Worm (Caenorhabditis elegans): ENCODE results near the gene Y49A10A.2.

The Y49A10A.2 gene

DNA sequence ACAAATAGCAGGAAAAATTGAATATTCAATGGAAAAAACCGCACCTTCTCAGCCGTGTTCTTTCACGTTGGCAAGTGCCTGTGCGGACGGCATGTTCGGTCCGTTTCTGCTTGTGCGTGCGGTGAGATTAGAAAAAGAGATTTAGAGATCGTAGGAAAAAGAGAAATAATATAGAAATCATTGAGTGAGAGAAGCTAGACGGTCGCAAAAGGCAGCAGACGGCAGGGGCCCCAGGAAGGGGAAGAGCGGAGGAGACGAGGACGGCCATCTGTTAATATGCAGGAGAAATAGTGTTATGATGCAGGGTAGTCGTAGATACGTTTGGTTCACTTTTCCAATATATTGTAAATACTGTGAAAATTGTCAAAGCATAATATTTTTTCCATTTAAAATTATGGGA, at the start of gene Y49A10A.2:
Gene Y49A10A.2 (minus strand): TSS at position 109 of the 400 bp plus-strand sequence.
- TF ChIP-seq elt-2 (tag; optimal IDR thresholded peaks at IDR 0.05) (peak; percentile 53), tbx-2 (tag; optimal IDR thresholded peaks at IDR 0.05) (peak; percentile 36), hlh-15 (tag; optimal IDR thresholded peaks at IDR 0.05) (no peak), hlh-13 (GFP tag; optimal IDR thresholded peaks at IDR 0.05) (no peak), ceh-31 (tag; optimal IDR thresholded peaks at IDR 0.05) (peak; percentile 69), dve-1 (tag; optimal IDR thresholded peaks at IDR 0.05) (no peak), rnt-1 (tag; optimal IDR thresholded peaks at IDR 0.05) (peak; percentile 12), dmd-4 (tag; optimal IDR thresholded peaks at IDR 0.05; ENCODE audit: borderline replicate concordance) (no peak), ceh-30 (tag; optimal IDR thresholded peaks at IDR 0.05) (no peak), pag-3 (tag; optimal IDR thresholded peaks at IDR 0.05; ENCODE audit: borderline replicate concordance) (no peak), hlh-8 (tag; optimal IDR thresholded peaks at IDR 0.05) (peak; percentile 62), ama-1 (optimal IDR thresholded peaks at IDR 0.05) (no peak), ref-2 (tag; optimal IDR thresholded peaks at IDR 0.05) (peak; percentile 39), K02D7.2 (tag; optimal IDR thresholded peaks at IDR 0.05) (no peak), unc-55 (GFP tag; optimal IDR thresholded peaks at IDR 0.05) (no peak), madf-2 (tag; optimal IDR thresholded peaks at IDR 0.05) (no peak), syd-9 (tag; optimal IDR thresholded peaks at IDR 0.05) (no peak), nfya-1 (tag; optimal IDR thresholded peaks at IDR 0.05) (peak; percentile 61), fax-1 (tag; optimal IDR thresholded peaks at IDR 0.05) (no peak), hlh-6 (tag; optimal IDR thresholded peaks at IDR 0.05) (peak; percentile 27), ceh-9 (tag; optimal IDR thresholded peaks at IDR 0.05) (no peak), unc-86 (tag; optimal IDR thresholded peaks at IDR 0.05) (no peak), pros-1 (tag; optimal IDR thresholded peaks at IDR 0.05) (peak; percentile 42), pqm-1 (tag; optimal IDR thresholded peaks at IDR 0.05) (no peak), ceh-34 (tag; optimal IDR thresholded peaks at IDR 0.05) (peak; percentile 48), ceh-45 (GFP tag; IDR thresholded peaks at IDR 0.05) (no peak), sox-2 (GFP tag; IDR thresholded peaks at IDR 0.05) (no peak), ceh-14 (tag; optimal IDR thresholded peaks at IDR 0.05) (peak; percentile 13), sdc-2 (tag; optimal IDR thresholded peaks at IDR 0.05) (peak; percentile 80), unc-42 (tag; optimal IDR thresholded peaks at IDR 0.05) (peak; percentile 45), pax-1 (tag; optimal IDR thresholded peaks at IDR 0.05) (no peak), ceh-18 (tag; optimal IDR thresholded peaks at IDR 0.05) (no peak), fkh-10 (GFP tag; optimal IDR thresholded peaks at IDR 0.05) (no peak), ceh-6 (GFP tag; optimal IDR thresholded peaks at IDR 0.05) (no peak), ttx-3 (tag; optimal IDR thresholded peaks at IDR 0.05) (no peak)

DNA sequence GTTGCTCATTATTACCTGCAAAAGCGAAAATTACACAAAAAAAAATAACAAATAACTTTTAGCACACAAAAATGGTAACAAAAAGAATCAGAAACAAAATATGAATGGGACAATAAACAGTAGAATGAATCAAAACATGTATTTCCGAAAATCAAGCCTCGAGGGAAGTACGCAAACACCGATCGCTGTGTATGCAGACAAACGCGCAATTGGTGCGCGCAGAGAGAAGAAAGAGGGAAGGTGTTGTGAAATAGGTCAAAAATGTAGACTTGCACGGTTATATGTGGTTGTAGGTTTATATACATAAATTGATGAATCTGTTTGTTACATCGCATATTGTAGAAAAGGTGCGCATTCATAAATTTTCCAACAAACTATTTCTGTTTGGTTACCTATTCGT, 47.3 kb upstream of the Y49A10A.2 start, which contains the start of gene cdk-11.2:
Gene cdk-11.2 (minus strand): TSS at position 23 of the 400 bp plus-strand sequence.
- TF ChIP-seq tbx-2 (tag; optimal IDR thresholded peaks at IDR 0.05), result peak; percentile 7
- no peak for TF ChIP-seq pat-9 (tag; optimal IDR thresholded peaks at IDR 0.05)
- peak; percentile 11 for TF ChIP-seq ceh-31 (tag; optimal IDR thresholded peaks at IDR 0.05)
- TF ChIP-seq unc-55 (GFP tag; optimal IDR thresholded peaks at IDR 0.05), result peak; percentile 6
- TF ChIP-seq nfya-1 (tag; optimal IDR thresholded peaks at IDR 0.05), result peak; percentile 66

DNA sequence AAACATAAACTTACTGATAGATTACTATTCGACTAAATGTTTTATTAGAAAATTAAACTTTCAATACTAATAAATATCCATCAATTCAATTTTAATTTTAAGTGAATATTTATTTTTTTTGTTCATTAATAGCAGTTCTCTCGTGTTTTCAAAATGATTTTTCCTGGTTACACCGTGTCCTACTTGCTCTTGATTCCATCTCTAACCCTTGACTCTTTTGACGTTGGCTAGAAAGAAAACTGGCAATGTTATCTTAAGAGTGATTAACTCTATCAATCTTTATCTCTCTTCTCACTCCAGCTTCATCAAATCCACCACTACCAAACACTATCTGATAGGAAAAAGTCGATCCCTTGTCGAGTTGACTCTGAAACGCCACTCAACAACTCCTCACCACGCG, 40.0 kb upstream of the Y49A10A.2 start, which contains the start of gene acr-8:
Gene acr-8 (plus strand): TSS at position 301 of the 400 bp plus-strand sequence.
- no peak for TF ChIP-seq lin-11 (tag; optimal IDR thresholded peaks at IDR 0.05)
- no peak for TF ChIP-seq mec-3 (tag; optimal IDR thresholded peaks at IDR 0.05; ENCODE audit: borderline replicate concordance)
- no peak for TF ChIP-seq hlh-6 (tag; optimal IDR thresholded peaks at IDR 0.05)
- TF ChIP-seq eyg-1 (tag; optimal IDR thresholded peaks at IDR 0.05), result no peak
- no peak for TF ChIP-seq nhr-232 (tag; optimal IDR thresholded peaks at IDR 0.05)
- TF ChIP-seq dve-1 (tag; optimal IDR thresholded peaks at IDR 0.05), result no peak
